Fruit fly (Drosophila melanogaster) whole organism, prepupa: ENCODE data around the gene Vps16A.

Experiments used
- Hr39 ChIP-seq: fragments of 200-800 bp; sonication (Bioruptor generic); optimal IDR thresholded peaks from 2 replicates; lab custom pipeline; 2016; ENCODE audit warnings: missing biosample characterization, missing genetic modification characterization
- fd85E ChIP-seq: fragments of 200-800 bp; sonication (Bioruptor generic); optimal IDR thresholded peaks from 3 replicates; lab custom pipeline; 2016; ENCODE audit warnings: missing biosample characterization, missing genetic modification characterization
- vri ChIP-seq: fragments of 200-800 bp; sonication (Bioruptor generic); optimal IDR thresholded peaks from 3 replicates; lab custom pipeline; 2016; ENCODE audit warnings: missing biosample characterization, mild to moderate bottlenecking, missing genetic modification characterization

- TF ChIP-seq Hr39 (GFP tag; lab: Kevin White, UChicago) (no peak), vri (GFP tag; lab: Kevin White, UChicago) (no peak), fd85E (no peak)
Observed at dm6 chr3R:9251543-9251942, 15.3 kb upstream of the Vps16A start, which contains the start of gene St2.
